Fruit fly (Drosophila melanogaster): ENCODE results near the gene Arfrp1.

Gene Arfrp1

dm6 chrX:9120828-9121754 is 14.2 kb downstream of the Arfrp1 start (continued):
- TF ChIP-seq CG10565 (GFP tag; optimal IDR thresholded peaks at IDR 0.05) (no peak), Xbp1 (GFP tag; optimal IDR thresholded peaks at IDR 0.05) (peak; percentile 45), CG12104 (GFP tag; optimal IDR thresholded peaks at IDR 0.05) (no peak), HmgD (GFP tag; optimal IDR thresholded peaks at IDR 0.05) (no peak), CG18599 (GFP tag; optimal IDR thresholded peaks at IDR 0.05) (peak; percentile 58), CG2712 (tag; optimal IDR thresholded peaks at IDR 0.05) (peak; percentile 55), CG7357 (GFP tag; IDR thresholded peaks at IDR 0.05) (no peak), Usf (GFP tag; optimal IDR thresholded peaks at IDR 0.05) (no peak), dm (GFP tag; optimal IDR thresholded peaks at IDR 0.05) (no peak), ken (GFP tag; IDR thresholded peaks at IDR 0.05) (peak; percentile 41; the same call in 1 of the 3 replicates), sens-2 (GFP tag; IDR thresholded peaks at IDR 0.05) (no peak), CG13894 (tag; optimal IDR thresholded peaks at IDR 0.05) (no peak), ems (GFP tag; optimal IDR thresholded peaks at IDR 0.05) (peak; percentile 31), CG11504 (tag; optimal IDR thresholded peaks at IDR 0.05) (peak; percentile 70), TFAM (GFP tag; optimal IDR thresholded peaks at IDR 0.05) (no peak), hth (optimal IDR thresholded peaks at IDR 0.05) (no peak), CG4360 (GFP tag; IDR thresholded peaks at IDR 0.05) (no peak), nmo (GFP tag; optimal IDR thresholded peaks at IDR 0.05) (peak; percentile 56), dimm (GFP tag; IDR thresholded peaks at IDR 0.05) (no peak), CG7271 (tag; optimal IDR thresholded peaks at IDR 0.05) (no peak), ac (GFP tag; optimal IDR thresholded peaks at IDR 0.05) (no peak), H2.0 (GFP tag; IDR thresholded peaks at IDR 0.05) (0 out of 2 replicates have a peak, but pooled peaks have one; percentile 33), stc (GFP tag; IDR thresholded peaks at IDR 0.05) (no peak), bsh (GFP tag; optimal IDR thresholded peaks at IDR 0.05) (peak in 1 of 2 experiments; percentile 62), zen (tag; optimal IDR thresholded peaks at IDR 0.05) (peak; percentile 8), Sin3A (optimal IDR thresholded peaks at IDR 0.05) (no peak), crp (GFP tag; optimal IDR thresholded peaks at IDR 0.05) (no peak), Xrp1 (GFP tag; IDR thresholded peaks at IDR 0.05) (peak; percentile 48; the same call in 1 of the 2 replicates), CG8281 (tag; optimal IDR thresholded peaks at IDR 0.05) (peak; percentile 31), Opbp (GFP tag; IDR thresholded peaks at IDR 0.05; ENCODE audit: partially characterized antibody) (no peak), CG31224 (GFP tag; IDR thresholded peaks at IDR 0.05) (no peak), wdn (GFP tag; IDR thresholded peaks at IDR 0.05) (no peak), CG4282 (GFP tag; optimal IDR thresholded peaks at IDR 0.05) (no peak), CG1603 (tag; optimal IDR thresholded peaks at IDR 0.05) (peak; percentile 35), mirr (GFP tag; optimal IDR thresholded peaks at IDR 0.05) (no peak), CG31441 (GFP tag; IDR thresholded peaks at IDR 0.05) (peak; percentile 45; the same call in 1 of the 2 replicates), sd (tag; optimal IDR thresholded peaks at IDR 0.05) (no peak), cwo (GFP tag; optimal IDR thresholded peaks at IDR 0.05) (peak; percentile 41), CG11398 (GFP tag; optimal IDR thresholded peaks at IDR 0.05) (no peak), CG6683 (GFP tag; optimal IDR thresholded peaks at IDR 0.05) (no peak), tx (GFP tag; optimal IDR thresholded peaks at IDR 0.05) (no peak), esg (GFP tag; conservative IDR thresholded peaks at IDR 0.05) (peak; percentile 25; the same call in 1 of the 2 replicates), CG17186 (GFP tag; optimal IDR thresholded peaks at IDR 0.05) (no peak), CG6854 (GFP tag; optimal IDR thresholded peaks at IDR 0.05) (peak; percentile 18), NFAT (GFP tag; IDR thresholded peaks at IDR 0.05) (no peak), Atf-2 (GFP tag; optimal IDR thresholded peaks at IDR 0.05) (peak; percentile 17), CG16813 (GFP tag; IDR thresholded peaks at IDR 0.05; ENCODE audit: partially characterized antibody) (no peak), Myb (GFP tag; optimal IDR thresholded peaks at IDR 0.05) (no peak), CG14050 (GFP tag; IDR thresholded peaks at IDR 0.05) (no peak)

Data from whole organism, embryonic.